Fruit fly (Drosophila melanogaster) whole organism, adult: ENCODE data around the gene Nopp140.
A peak's percentile ranks its signal among the peaks of the same experiment; 100 is the strongest.

Source experiments
- CG7045 ChIP-seq: fragments of 200-800 bp; sonication (Bioruptor generic); optimal IDR thresholded peaks from 2 replicates; lab custom pipeline; 2017; ENCODE audit warnings: missing biosample characterization, mild to moderate bottlenecking, missing genetic modification characterization
- Hr96 ChIP-seq: fragments of 200-800 bp; sonication (Bioruptor generic); optimal IDR thresholded peaks from 2 replicates; lab custom pipeline; 2016; ENCODE audit warnings: missing biosample characterization, missing genetic modification characterization
- kay ChIP-seq: fragments of 200-800 bp; sonication (Bioruptor generic); peaks from one replicate; lab custom pipeline; 2016; ENCODE audit warnings: missing biosample characterization, missing genetic modification characterization, borderline replicate concordance

dm6 chr3L:21882075-21882474 lies 49.5 kb downstream of the Nopp140 start:
- no peak for TF ChIP-seq Hr96
- no peak for TF ChIP-seq CG7045 (GFP tag; lab: Kevin White, UChicago)
- peak; percentile 77 for TF ChIP-seq kay (GFP tag; lab: Kevin White, UChicago)
